In the genomic region with DNA sequence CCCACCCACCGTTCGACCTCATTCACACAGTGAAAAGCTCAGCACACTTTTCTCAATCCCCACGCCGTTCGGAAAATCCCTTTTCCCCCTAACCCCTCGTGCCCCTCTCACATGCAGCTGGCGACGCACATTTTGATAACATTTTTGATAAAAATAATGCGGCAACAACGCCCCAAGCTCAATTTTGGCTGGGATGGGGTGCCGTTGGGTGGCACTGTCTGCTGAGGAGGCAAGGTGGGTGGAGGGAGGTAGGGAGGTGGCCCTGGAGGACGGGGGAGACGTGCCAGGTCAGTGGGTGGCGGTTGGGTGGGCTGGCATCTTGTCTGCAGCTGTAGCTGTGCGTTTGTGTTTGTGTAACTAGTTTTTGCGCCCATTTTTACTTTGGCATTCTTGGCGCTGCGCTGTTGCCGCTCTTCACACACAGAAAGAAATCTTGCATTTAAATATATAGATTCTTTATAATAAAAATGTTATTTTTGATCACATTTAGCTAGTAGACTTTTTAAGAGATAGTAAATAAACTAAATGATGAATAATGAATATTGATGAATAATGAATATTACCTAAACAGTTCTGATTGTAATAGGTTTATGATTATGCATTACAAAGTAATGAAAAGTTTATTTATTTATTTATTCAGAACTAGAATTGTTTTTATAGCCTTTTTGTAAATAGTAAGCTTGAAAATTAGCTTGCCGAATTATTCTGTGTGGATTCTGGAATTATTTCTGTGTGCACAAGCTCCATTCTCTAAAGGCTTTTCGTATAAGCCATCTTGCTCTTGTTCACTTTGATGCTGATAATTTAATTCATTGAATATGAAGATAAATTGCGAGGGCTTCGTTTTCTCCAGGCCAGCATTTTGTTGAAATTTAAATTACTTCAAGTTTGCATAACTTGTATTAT, we compare ENCODE assay signal across 1 fruit fly cellular context.
TF ChIP-seq lines count a peak whose summit lies in the region.

No protein-coding gene starts in this region.

TF ChIP-seq in whole organism, embryonic, 481 proteins besides CTCF, POLR2A, EP300 and RAD21 (continued from another document):
- TF ChIP-seq dimm (GFP tag; IDR thresholded peaks at IDR 0.05; lab: Robert Waterston, UW) (no peak), CG7839 (tag; optimal IDR thresholded peaks at IDR 0.05; lab: Kevin White, UChicago) (peak; percentile 67), slou (GFP tag; optimal IDR thresholded peaks at IDR 0.05; lab: Kevin White, UChicago) (peak; percentile 27), CG6689 (GFP tag; IDR thresholded peaks at IDR 0.05; lab: Robert Waterston, UW) (peak; percentile 26; the same call in 1 of the 2 replicates), CG3407 (GFP tag; optimal IDR thresholded peaks at IDR 0.05; lab: Kevin White, UChicago) (peak; percentile 99), Blimp-1 (GFP tag; optimal IDR thresholded peaks at IDR 0.05; lab: Kevin White, UChicago) (peak; percentile 41), cwo (GFP tag; optimal IDR thresholded peaks at IDR 0.05; lab: Kevin White, UChicago) (peak; percentile 52), lmd (GFP tag; IDR thresholded peaks at IDR 0.05; lab: Robert Waterston, UW) (0 out of 2 replicates have a peak, but pooled peaks have one; percentile 33), CG8765 (GFP tag; IDR thresholded peaks at IDR 0.05; lab: Robert Waterston, UW) (no peak), CG10274 (GFP tag; optimal IDR thresholded peaks at IDR 0.05; lab: Kevin White, UChicago) (no peak), Xbp1 (GFP tag; optimal IDR thresholded peaks at IDR 0.05; lab: Kevin White, UChicago) (peak; percentile 34), CG11085 (GFP tag; IDR thresholded peaks at IDR 0.05; lab: Robert Waterston, UW) (no peak), gem (tag; optimal IDR thresholded peaks at IDR 0.05; lab: Kevin White, UChicago) (peak; percentile 74), CG30403 (GFP tag; optimal IDR thresholded peaks at IDR 0.05; lab: Kevin White, UChicago) (peak; percentile 55), CG13775 (GFP tag; optimal IDR thresholded peaks at IDR 0.05; lab: Kevin White, UChicago) (peak; percentile 8), gt (GFP tag; IDR thresholded peaks at IDR 0.05; lab: Robert Waterston, UW) (no peak), sd (tag; optimal IDR thresholded peaks at IDR 0.05; lab: Kevin White, UChicago) (peak; percentile 61), danr (GFP tag; IDR thresholded peaks at IDR 0.05; lab: Robert Waterston, UW) (no peak), CG12299 (tag; optimal IDR thresholded peaks at IDR 0.05; lab: Kevin White, UChicago) (no peak), CG8290 (GFP tag; optimal IDR thresholded peaks at IDR 0.05; lab: Kevin White, UChicago) (no peak), CG8290 (tag; optimal IDR thresholded peaks at IDR 0.05; lab: Kevin White, UChicago) (peak in 1 of 2 experiments; percentile 28), shn (GFP tag; optimal IDR thresholded peaks at IDR 0.05; lab: Kevin White, UChicago) (no peak), kay (GFP tag; optimal IDR thresholded peaks at IDR 0.05; lab: Kevin White, UChicago) (no peak), Hr39 (optimal IDR thresholded peaks at IDR 0.05; lab: Kevin White, UChicago) (peak; percentile 46), Dip3 (GFP tag; optimal IDR thresholded peaks at IDR 0.05; lab: Kevin White, UChicago) (no peak), chm (GFP tag; IDR thresholded peaks at IDR 0.05; lab: Robert Waterston, UW) (no peak), CG12391 (tag; optimal IDR thresholded peaks at IDR 0.05; lab: Kevin White, UChicago) (peak; percentile 51), z (GFP tag; IDR thresholded peaks at IDR 0.05; lab: Robert Waterston, UW) (no peak), Sin3A (optimal IDR thresholded peaks at IDR 0.05; lab: Kevin White, UChicago) (no peak), CG17359 (tag; optimal IDR thresholded peaks at IDR 0.05; lab: Kevin White, UChicago) (peak; percentile 48), Fer1 (GFP tag; optimal IDR thresholded peaks at IDR 0.05; lab: Kevin White, UChicago) (peak; percentile 9), Ptx1 (GFP tag; IDR thresholded peaks at IDR 0.05; lab: Robert Waterston, UW) (peak; percentile 52; the same call in 1 of the 2 replicates), lab (GFP tag; optimal IDR thresholded peaks at IDR 0.05; lab: Kevin White, UChicago) (peak; percentile 50), abd-A (tag; optimal IDR thresholded peaks at IDR 0.05; lab: Kevin White, UChicago) (peak; percentile 100), CG18764 (GFP tag; optimal IDR thresholded peaks at IDR 0.05; lab: Kevin White, UChicago) (no peak), crol (GFP tag; IDR thresholded peaks at IDR 0.05; lab: Robert Waterston, UW) (peak; percentile 98), Hr78 (GFP tag; optimal IDR thresholded peaks at IDR 0.05; lab: Kevin White, UChicago) (peak in 1 of 2 experiments; percentile 90), CG4360 (GFP tag; IDR thresholded peaks at IDR 0.05; lab: Robert Waterston, UW) (no peak), CG11695 (GFP tag; IDR thresholded peaks at IDR 0.05; lab: Robert Waterston, UW) (0 out of 3 replicates have a peak, but pooled peaks have one; percentile 40), crc (GFP tag; optimal IDR thresholded peaks at IDR 0.05; lab: Kevin White, UChicago) (no peak), CG9876 (GFP tag; optimal IDR thresholded peaks at IDR 0.05; lab: Kevin White, UChicago) (no peak), CG17912 (GFP tag; optimal IDR thresholded peaks at IDR 0.05; lab: Kevin White, UChicago) (no peak), dysf (GFP tag; IDR thresholded peaks at IDR 0.05; lab: Robert Waterston, UW) (peak; percentile 28; the same call in 1 of the 3 replicates), CG11504 (tag; optimal IDR thresholded peaks at IDR 0.05; lab: Kevin White, UChicago) (peak; percentile 74), run (tag; optimal IDR thresholded peaks at IDR 0.05; lab: Kevin White, UChicago) (no peak), CG1602 (GFP tag; optimal IDR thresholded peaks at IDR 0.05; lab: Kevin White, UChicago) (peak; percentile 13), tap (tag; optimal IDR thresholded peaks at IDR 0.05; lab: Kevin White, UChicago) (peak; percentile 23), Adf1 (GFP tag; IDR thresholded peaks at IDR 0.05; lab: Robert Waterston, UW) (peak; percentile 33; the same call in 1 of the 2 replicates), CG7556 (GFP tag; optimal IDR thresholded peaks at IDR 0.05; lab: Kevin White, UChicago) (peak; percentile 76), scrt (GFP tag; optimal IDR thresholded peaks at IDR 0.05; lab: Kevin White, UChicago) (no peak), CG10543 (GFP tag; optimal IDR thresholded peaks at IDR 0.05; lab: Kevin White, UChicago) (peak; percentile 71), Bgb (GFP tag; IDR thresholded peaks at IDR 0.05; lab: Robert Waterston, UW; ENCODE audit: partially characterized antibody) (peak; percentile 34; the same call in 1 of the 2 replicates), exex (tag; optimal IDR thresholded peaks at IDR 0.05; lab: Kevin White, UChicago) (no peak), CG9437 (GFP tag; optimal IDR thresholded peaks at IDR 0.05; lab: Kevin White, UChicago) (peak; percentile 44), bsh (GFP tag; optimal IDR thresholded peaks at IDR 0.05; lab: Kevin White, UChicago) (peak in 1 of 2 experiments; percentile 45), slbo (GFP tag; IDR thresholded peaks at IDR 0.05; lab: Robert Waterston, UW) (0 out of 2 replicates have a peak, but pooled peaks have one; percentile 42), CG14667 (GFP tag; IDR thresholded peaks at IDR 0.05; lab: Robert Waterston, UW) (0 out of 2 replicates have a peak, but pooled peaks have one; percentile 8), az2 (GFP tag; optimal IDR thresholded peaks at IDR 0.05; lab: Kevin White, UChicago) (no peak), Nf-YB (GFP tag; optimal IDR thresholded peaks at IDR 0.05; lab: Kevin White, UChicago) (no peak), CG2712 (tag; optimal IDR thresholded peaks at IDR 0.05; lab: Kevin White, UChicago) (peak; percentile 38), CG17361 (GFP tag; IDR thresholded peaks at IDR 0.05; lab: Robert Waterston, UW) (peak; percentile 74), Atf3 (GFP tag; optimal IDR thresholded peaks at IDR 0.05; lab: Kevin White, UChicago) (no peak), Rx (GFP tag; IDR thresholded peaks at IDR 0.05; lab: Robert Waterston, UW) (no peak), CG12769 (tag; optimal IDR thresholded peaks at IDR 0.05; lab: Kevin White, UChicago) (peak; percentile 90), Eip74EF (GFP tag; optimal IDR thresholded peaks at IDR 0.05; lab: Kevin White, UChicago) (no peak), CG13287 (GFP tag; IDR thresholded peaks at IDR 0.05; lab: Robert Waterston, UW; ENCODE audit: partially characterized antibody) (no peak), CG7987 (GFP tag; optimal IDR thresholded peaks at IDR 0.05; lab: Kevin White, UChicago) (peak; percentile 21), nau (GFP tag; optimal IDR thresholded peaks at IDR 0.05; lab: Kevin White, UChicago) (peak; percentile 53), CG15269 (tag; optimal IDR thresholded peaks at IDR 0.05; lab: Kevin White, UChicago) (peak; percentile 55), peb (GFP tag; IDR thresholded peaks at IDR 0.05; lab: Robert Waterston, UW) (no peak), CG18599 (GFP tag; optimal IDR thresholded peaks at IDR 0.05; lab: Kevin White, UChicago) (peak; percentile 28), Hr3 (GFP tag; optimal IDR thresholded peaks at IDR 0.05; lab: Kevin White, UChicago) (peak; percentile 19), caup (GFP tag; optimal IDR thresholded peaks at IDR 0.05; lab: Kevin White, UChicago; ENCODE audit: severe bottlenecking) (peak; percentile 36), Fer3 (tag; optimal IDR thresholded peaks at IDR 0.05; lab: Kevin White, UChicago) (no peak), pan (optimal IDR thresholded peaks at IDR 0.05; lab: Kevin White, UChicago) (no peak), pan (GFP tag; optimal IDR thresholded peaks at IDR 0.05 in 1 of 2, IDR thresholded peaks at IDR 0.05 in 1 of 2) (peak in 1 of 2 experiments; percentile 36), ttk (GFP tag; IDR thresholded peaks at IDR 0.05; lab: Robert Waterston, UW) (no peak), fd102C (GFP tag; optimal IDR thresholded peaks at IDR 0.05; lab: Kevin White, UChicago) (no peak), Jarid2 (GFP tag; optimal IDR thresholded peaks at IDR 0.05; lab: Kevin White, UChicago) (no peak), dmrt11E (tag; optimal IDR thresholded peaks at IDR 0.05; lab: Kevin White, UChicago) (no peak), esg (GFP tag; conservative IDR thresholded peaks at IDR 0.05; lab: Robert Waterston, UW) (no peak), CG18262 (tag; optimal IDR thresholded peaks at IDR 0.05; lab: Kevin White, UChicago) (peak; percentile 45), CG12155 (GFP tag; optimal IDR thresholded peaks at IDR 0.05; lab: Kevin White, UChicago) (peak; percentile 14), tgo (GFP tag; IDR thresholded peaks at IDR 0.05; lab: Robert Waterston, UW) (peak; percentile 16; the same call in 1 of the 3 replicates), CG13424 (tag; optimal IDR thresholded peaks at IDR 0.05; lab: Kevin White, UChicago) (peak; percentile 46), CG10209 (GFP tag; optimal IDR thresholded peaks at IDR 0.05; lab: Kevin White, UChicago) (peak; percentile 25), CG9932 (GFP tag; IDR thresholded peaks at IDR 0.05; lab: Robert Waterston, UW) (0 out of 2 replicates have a peak, but pooled peaks have one; percentile 23), gsb-n (tag; optimal IDR thresholded peaks at IDR 0.05; lab: Kevin White, UChicago) (peak; percentile 40), MESR4 (GFP tag; optimal IDR thresholded peaks at IDR 0.05; lab: Kevin White, UChicago) (no peak), nmo (GFP tag; optimal IDR thresholded peaks at IDR 0.05; lab: Kevin White, UChicago) (peak; percentile 52), CG4424 (GFP tag; optimal IDR thresholded peaks at IDR 0.05; lab: Kevin White, UChicago) (peak; percentile 39), CG14710 (tag; optimal IDR thresholded peaks at IDR 0.05; lab: Kevin White, UChicago) (peak; percentile 2), unpg (GFP tag; optimal IDR thresholded peaks at IDR 0.05; lab: Kevin White, UChicago) (peak; percentile 56), slp2 (GFP tag; optimal IDR thresholded peaks at IDR 0.05; lab: Kevin White, UChicago) (no peak), CG32767 (GFP tag; IDR thresholded peaks at IDR 0.05; lab: Robert Waterston, UW) (no peak), CG9215 (GFP tag; IDR thresholded peaks at IDR 0.05; lab: Robert Waterston, UW) (no peak), CG8388 (GFP tag; optimal IDR thresholded peaks at IDR 0.05; lab: Kevin White, UChicago) (peak; percentile 21), CG18619 (GFP tag; optimal IDR thresholded peaks at IDR 0.05; lab: Kevin White, UChicago) (peak; percentile 18), PHDP (tag; optimal IDR thresholded peaks at IDR 0.05; lab: Kevin White, UChicago) (peak; percentile 45), CG13894 (tag; optimal IDR thresholded peaks at IDR 0.05; lab: Kevin White, UChicago) (peak; percentile 59), tio (GFP tag; optimal IDR thresholded peaks at IDR 0.05; lab: Kevin White, UChicago) (peak; percentile 26), CG10979 (tag; optimal IDR thresholded peaks at IDR 0.05; lab: Kevin White, UChicago) (peak; percentile 30), Gsc (GFP tag; IDR thresholded peaks at IDR 0.05; lab: Robert Waterston, UW) (no peak), Hr51 (GFP tag; optimal IDR thresholded peaks at IDR 0.05; lab: Kevin White, UChicago) (peak in 1 of 2 experiments; percentile 62), CG6683 (GFP tag; optimal IDR thresholded peaks at IDR 0.05; lab: Kevin White, UChicago) (no peak), Asciz (GFP tag; optimal IDR thresholded peaks at IDR 0.05; lab: Kevin White, UChicago) (peak; percentile 34), Med (GFP tag; lab: Kevin White, UChicago) (peak; percentile 12), CG2120 (GFP tag; optimal IDR thresholded peaks at IDR 0.05; lab: Kevin White, UChicago) (peak; percentile 7), vvl (GFP tag; IDR thresholded peaks at IDR 0.05; lab: Robert Waterston, UW) (peak; percentile 35; the same call in 1 of the 2 replicates), toy (GFP tag; IDR thresholded peaks at IDR 0.05; lab: Robert Waterston, UW) (no peak), sisA (GFP tag; IDR thresholded peaks at IDR 0.05; lab: Robert Waterston, UW) (0 out of 2 replicates have a peak, but pooled peaks have one; percentile 19), CG32772 (GFP tag; IDR thresholded peaks at IDR 0.05; lab: Robert Waterston, UW) (0 out of 2 replicates have a peak, but pooled peaks have one; percentile 14), B-H2 (GFP tag; optimal IDR thresholded peaks at IDR 0.05; lab: Kevin White, UChicago) (peak; percentile 20), jigr1 (GFP tag; IDR thresholded peaks at IDR 0.05; lab: Robert Waterston, UW) (no peak)
